Worm (Caenorhabditis elegans): ENCODE results near the gene srh-104.

DNA sequence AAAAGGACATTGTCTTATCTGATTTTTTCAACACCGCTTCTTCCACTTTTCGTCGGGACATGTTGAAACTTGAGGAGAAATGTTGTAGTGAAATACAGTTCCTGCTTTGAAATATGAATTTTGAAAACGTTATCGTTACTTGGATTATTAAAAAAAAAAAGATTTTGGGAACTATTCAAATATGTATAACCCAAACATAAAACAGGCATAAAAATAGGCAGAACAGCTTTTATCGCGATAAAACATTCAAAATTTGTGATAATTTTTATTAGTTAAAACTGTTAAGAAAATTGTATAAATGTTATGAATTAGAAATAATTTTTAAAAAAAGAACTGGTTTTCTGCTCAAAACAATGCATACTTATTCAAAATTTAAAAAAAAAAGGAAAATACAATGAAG, 12.4 kb upstream of the srh-104 start, which contains the start of gene bgnt-1.3:
- TF ChIP-seq him-1 (tag; optimal IDR thresholded peaks at IDR 0.05) (no peak), W03F9.2 (tag; optimal IDR thresholded peaks at IDR 0.05) (no peak)

Measured in whole organism, L4/young adult.